Fruit fly (Drosophila melanogaster): ENCODE results near the gene eag.

Gene eag

DNA sequence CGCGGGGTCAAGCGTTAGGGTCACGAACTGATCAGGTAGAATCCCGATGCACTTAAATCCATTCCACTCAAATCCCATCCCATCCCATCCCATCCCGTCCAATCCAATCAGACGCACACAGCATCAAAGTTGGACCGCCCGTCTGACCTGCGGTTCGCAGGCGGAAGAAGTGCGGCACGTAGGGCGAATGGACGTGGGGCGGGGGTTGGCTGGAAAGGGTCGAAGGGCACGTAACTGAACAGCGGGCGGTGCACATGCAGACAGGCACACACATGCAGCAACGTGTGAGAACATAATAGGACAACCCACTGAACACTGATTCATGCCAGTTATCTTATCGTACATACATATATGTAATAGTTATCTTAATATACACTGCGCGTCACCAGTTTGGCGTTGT is 64.1 kb downstream of the eag start:
- peak; percentile 49 for TF ChIP-seq pfk (GFP tag; optimal IDR thresholded peaks at IDR 0.05)
- peak; percentile 30 to 95 for TF ChIP-seq insv (GFP tag; optimal IDR thresholded peaks at IDR 0.05)
- TF ChIP-seq Kr (GFP tag; optimal IDR thresholded peaks at IDR 0.05) = peak; percentile 7
- TF ChIP-seq repo (GFP tag; optimal IDR thresholded peaks at IDR 0.05) = no peak
- TF ChIP-seq eyg (GFP tag; optimal IDR thresholded peaks at IDR 0.05) = no peak
- peak; percentile 85 for TF ChIP-seq crol (GFP tag; IDR thresholded peaks at IDR 0.05)
- 0 out of 4 replicates have a peak, but pooled peaks have one; percentile 7 for TF ChIP-seq chinmo (GFP tag; IDR thresholded peaks at IDR 0.05; ENCODE audit: partially characterized antibody)
- TF ChIP-seq kni (GFP tag; optimal IDR thresholded peaks at IDR 0.05) = peak; percentile 60
- 0 out of 3 replicates have a peak, but pooled peaks have one; percentile 43 for TF ChIP-seq z (GFP tag; IDR thresholded peaks at IDR 0.05)
- TF ChIP-seq CG34224 (GFP tag; IDR thresholded peaks at IDR 0.05; ENCODE audit: partially characterized antibody) = no peak
- peak; percentile 49 for TF ChIP-seq zf30C (GFP tag; optimal IDR thresholded peaks at IDR 0.05)
- TF ChIP-seq Hr78 (GFP tag; optimal IDR thresholded peaks at IDR 0.05) = peak in 1 of 2 experiments; percentile 94
- TF ChIP-seq CG6272 (GFP tag; IDR thresholded peaks at IDR 0.05) = no peak
- no peak for TF ChIP-seq lov (optimal IDR thresholded peaks at IDR 0.05)
- 0 out of 3 replicates have a peak, but pooled peaks have one; percentile 31 for TF ChIP-seq lov (GFP tag; IDR thresholded peaks at IDR 0.05)
- 0 out of 3 replicates have a peak, but pooled peaks have one; percentile 48 for TF ChIP-seq CG2199 (GFP tag; IDR thresholded peaks at IDR 0.05)
- peak; percentile 8 for TF ChIP-seq pros (GFP tag; optimal IDR thresholded peaks at IDR 0.05)
- peak; percentile 97 for TF ChIP-seq p53 (GFP tag; optimal IDR thresholded peaks at IDR 0.05)
- TF ChIP-seq CG15479 (GFP tag; optimal IDR thresholded peaks at IDR 0.05) = peak; percentile 20
- peak; percentile 74 for TF ChIP-seq twi (tag; optimal IDR thresholded peaks at IDR 0.05)
- TF ChIP-seq CG4854 (GFP tag; optimal IDR thresholded peaks at IDR 0.05) = no peak

DNA sequence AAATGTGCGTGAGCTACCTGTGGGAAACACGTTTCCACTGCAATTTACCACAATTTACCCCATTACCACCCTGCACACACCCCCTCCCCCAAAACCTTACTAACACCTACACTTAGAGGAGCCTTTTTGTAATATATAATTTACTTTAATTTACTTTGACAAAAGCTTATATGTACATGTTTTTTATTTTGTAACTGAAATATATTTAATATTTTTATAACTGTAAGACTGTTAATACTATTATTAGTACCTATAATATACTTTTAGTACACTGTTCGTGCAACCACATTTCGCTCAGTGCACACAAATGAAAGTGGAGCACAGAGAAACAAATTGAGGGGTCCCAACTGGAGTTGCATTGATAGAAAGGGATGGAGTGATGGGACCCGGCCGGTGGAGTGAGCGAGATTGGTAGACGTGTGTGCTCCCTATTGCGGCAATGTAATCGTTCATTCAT is 65.8 kb downstream of the eag start:
- TF ChIP-seq Ptx1 (GFP tag; IDR thresholded peaks at IDR 0.05) = peak; percentile 84
- TF ChIP-seq kay (GFP tag; optimal IDR thresholded peaks at IDR 0.05) = peak; percentile 64
- peak; percentile 68 for TF ChIP-seq CG30020 (tag; optimal IDR thresholded peaks at IDR 0.05)
- peak; percentile 54 for TF ChIP-seq Jarid2 (GFP tag; optimal IDR thresholded peaks at IDR 0.05)
- peak; percentile 93 for TF ChIP-seq trem (tag; optimal IDR thresholded peaks at IDR 0.05)
- no peak for TF ChIP-seq Doc3 (GFP tag; IDR thresholded peaks at IDR 0.05; ENCODE audit: partially characterized antibody)
- TF ChIP-seq Drgx (GFP tag; IDR thresholded peaks at IDR 0.05) = peak; percentile 67; the same call in 1 of the 2 replicates
- TF ChIP-seq org-1 (GFP tag; optimal IDR thresholded peaks at IDR 0.05) = peak; percentile 64
- peak; percentile 56 for TF ChIP-seq CG10147 (GFP tag; optimal IDR thresholded peaks at IDR 0.05)
- peak; percentile 65 for TF ChIP-seq fd64A (GFP tag; optimal IDR thresholded peaks at IDR 0.05)
- no peak for TF ChIP-seq CG7928 (GFP tag; optimal IDR thresholded peaks at IDR 0.05)
- peak; percentile 73 for TF ChIP-seq Six4 (GFP tag; optimal IDR thresholded peaks at IDR 0.05)
- peak; percentile 41 for TF ChIP-seq TFAM (GFP tag; optimal IDR thresholded peaks at IDR 0.05)
- no peak for TF ChIP-seq luna (GFP tag; optimal IDR thresholded peaks at IDR 0.05)
- TF ChIP-seq sc (optimal IDR thresholded peaks at IDR 0.05) = no peak
- peak; percentile 87 for TF ChIP-seq sc (GFP tag; optimal IDR thresholded peaks at IDR 0.05)
- peak; percentile 92 for TF ChIP-seq D19A (tag; optimal IDR thresholded peaks at IDR 0.05)
- peak; percentile 69 for TF ChIP-seq esg (GFP tag; conservative IDR thresholded peaks at IDR 0.05)
- TF ChIP-seq pros (GFP tag; optimal IDR thresholded peaks at IDR 0.05) = peak; percentile 24
- TF ChIP-seq klu (GFP tag; IDR thresholded peaks at IDR 0.05) = peak; percentile 43; the same call in 1 of the 2 replicates
- peak; percentile 86 for TF ChIP-seq CG17328 (GFP tag; IDR thresholded peaks at IDR 0.05)
- peak in 1 of 2 experiments; percentile 88 for TF ChIP-seq Eip74EF (GFP tag; optimal IDR thresholded peaks at IDR 0.05)
- no peak for TF ChIP-seq Hmx (GFP tag; optimal IDR thresholded peaks at IDR 0.05)
- peak; percentile 77 for TF ChIP-seq CG10654 (GFP tag; optimal IDR thresholded peaks at IDR 0.05)
- TF ChIP-seq hkb (optimal IDR thresholded peaks at IDR 0.05) = no peak
- TF ChIP-seq hkb (GFP tag; IDR thresholded peaks at IDR 0.05) = peak; percentile 72
- TF ChIP-seq slbo (GFP tag; IDR thresholded peaks at IDR 0.05) = peak; percentile 59
- TF ChIP-seq sug (tag; optimal IDR thresholded peaks at IDR 0.05) = peak; percentile 43
- peak; percentile 34 for TF ChIP-seq CG3065 (GFP tag; optimal IDR thresholded peaks at IDR 0.05)
- TF ChIP-seq CG10267 (tag; optimal IDR thresholded peaks at IDR 0.05) = peak; percentile 89
- TF ChIP-seq CG12391 (tag; optimal IDR thresholded peaks at IDR 0.05) = peak; percentile 93
